Fruit fly (Drosophila melanogaster) whole organism, prepupa: ENCODE measurements around the gene Ptp10D.

ENCODE experiments used
- CG11294 ChIP-seq: fragments of 200-800 bp; sonication (Bioruptor generic); IDR thresholded peaks from 2 replicates; pipeline ENCODE4 v1.3.6; 2022; ENCODE audit warnings: missing biosample characterization, missing genetic modification characterization
- CG11762 ChIP-seq: fragments of 200-800 bp; sonication (Bioruptor generic); optimal IDR thresholded peaks from 3 replicates; lab custom pipeline; 2016; ENCODE audit warnings: missing biosample characterization, missing genetic modification characterization; ENCODE audit not compliant: insufficient read depth
- CG15336 ChIP-seq: fragments of 200-800 bp; sonication (Bioruptor generic); IDR thresholded peaks from 2 replicates; pipeline ENCODE4 v1.3.6; 2022; ENCODE audit warnings: missing biosample characterization, missing genetic modification characterization
- CG1621 ChIP-seq: fragments of 200-800 bp; sonication (Bioruptor generic); optimal IDR thresholded peaks from 3 replicates; lab custom pipeline; 2018; ENCODE audit warnings: missing biosample characterization, mild to moderate bottlenecking, missing genetic modification characterization
- CG3032 ChIP-seq: fragments of 200-800 bp; optimal IDR thresholded peaks from 2 replicates; lab custom pipeline; 2019; ENCODE audit warnings: missing biosample characterization, mild to moderate bottlenecking, missing genetic modification characterization, moderate library complexity
- CG31627 ChIP-seq: fragments of 200-800 bp; sonication (Bioruptor generic); optimal IDR thresholded peaks from 3 replicates; lab custom pipeline; 2016; ENCODE audit warnings: missing biosample characterization, missing genetic modification characterization
- CG32006 ChIP-seq: fragments of 200-800 bp; sonication (Bioruptor generic); optimal IDR thresholded peaks from 3 replicates; lab custom pipeline; 2017; ENCODE audit warnings: missing biosample characterization, mild to moderate bottlenecking, missing genetic modification characterization
- CG4318 ChIP-seq: fragments of 200-800 bp; sonication (Bioruptor generic); optimal IDR thresholded peaks from 3 replicates; lab custom pipeline; 2017; ENCODE audit warnings: missing biosample characterization, mild to moderate bottlenecking, missing genetic modification characterization
- CG6163 ChIP-seq: fragments of 200-800 bp; sonication (Bioruptor generic); IDR thresholded peaks from 3 replicates; pipeline ENCODE4 v1.3.6; 2022; ENCODE audit warnings: missing biosample characterization, missing genetic modification characterization
- CG6276 ChIP-seq: fragments of 200-800 bp; sonication (Bioruptor generic); optimal IDR thresholded peaks from 2 replicates; lab custom pipeline; 2017; ENCODE audit warnings: missing biosample characterization, mild to moderate bottlenecking, missing genetic modification characterization
- CG6792 ChIP-seq: fragments of 200-800 bp; sonication (Bioruptor generic); optimal IDR thresholded peaks from 3 replicates; lab custom pipeline; 2016; ENCODE audit warnings: missing biosample characterization, missing genetic modification characterization
- CG6808 ChIP-seq: fragments of 200-800 bp; sonication (Bioruptor generic); optimal IDR thresholded peaks from 3 replicates; lab custom pipeline; 2017; ENCODE audit warnings: missing biosample characterization, missing genetic modification characterization, mild to moderate bottlenecking, moderate library complexity, missing genetic modification reagents
- CG8119 ChIP-seq: fragments of 200-800 bp; sonication (Bioruptor generic); IDR thresholded peaks from 3 replicates; pipeline ENCODE4 v1.3.6; 2022; ENCODE audit warnings: missing biosample characterization, missing genetic modification characterization
- CG8632 ChIP-seq: fragments of 200-800 bp; sonication (Bioruptor generic); optimal IDR thresholded peaks from 3 replicates; lab custom pipeline; 2016; ENCODE audit warnings: missing biosample characterization, missing genetic modification characterization
- Eip78C ChIP-seq: fragments of 200-800 bp; sonication (Bioruptor generic); peaks from one replicate; lab custom pipeline; 2016; ENCODE audit warnings: missing biosample characterization, missing genetic modification characterization
- Ets21C ChIP-seq: fragments of 200-800 bp; sonication (Bioruptor generic); optimal IDR thresholded peaks from 3 replicates; lab custom pipeline; 2016; ENCODE audit warnings: missing biosample characterization, missing genetic modification characterization
- Ets96B ChIP-seq: fragments of 200-800 bp; optimal IDR thresholded peaks from 2 replicates; lab custom pipeline; 2019; ENCODE audit warnings: missing biosample characterization, mild to moderate bottlenecking, missing genetic modification characterization, moderate library complexity
- Hr38 ChIP-seq: sonication (Bioruptor generic); optimal IDR thresholded peaks from 2 replicates; lab custom pipeline; 2016; ENCODE audit warnings: missing biosample characterization, missing genetic modification characterization
- Hr39 ChIP-seq: fragments of 200-800 bp; sonication (Bioruptor generic); optimal IDR thresholded peaks from 2 replicates; lab custom pipeline; 2016; ENCODE audit warnings: missing biosample characterization, missing genetic modification characterization
- Hr4 ChIP-seq: fragments of 200-800 bp; sonication (Bioruptor generic); optimal IDR thresholded peaks from 3 replicates; lab custom pipeline; 2016; ENCODE audit warnings: missing biosample characterization, missing genetic modification characterization
- OdsH ChIP-seq: fragments of 200-800 bp; sonication (Bioruptor generic); optimal IDR thresholded peaks from 3 replicates; lab custom pipeline; 2016; ENCODE audit warnings: missing biosample characterization, missing genetic modification characterization
- Smox ChIP-seq: fragments of 200-800 bp; sonication (Bioruptor generic); optimal IDR thresholded peaks from 3 replicates; lab custom pipeline; 2016; ENCODE audit warnings: missing biosample characterization, missing genetic modification characterization
- Sox102F ChIP-seq: fragments of 200-800 bp; sonication (Bioruptor generic); optimal IDR thresholded peaks from 2 replicates; lab custom pipeline; 2016; ENCODE audit warnings: missing biosample characterization, mild to moderate bottlenecking, missing genetic modification characterization
- Sox14 ChIP-seq: fragments of 200-800 bp; sonication (Bioruptor generic); optimal IDR thresholded peaks from 3 replicates; lab custom pipeline; 2016; ENCODE audit warnings: missing biosample characterization, missing genetic modification characterization
- Sox15 ChIP-seq: fragments of 200-800 bp; sonication (Bioruptor generic); optimal IDR thresholded peaks from 3 replicates; lab custom pipeline; 2016; ENCODE audit warnings: missing biosample characterization, missing genetic modification characterization
- acj6 ChIP-seq: fragments of 200-800 bp; sonication (Bioruptor generic); optimal IDR thresholded peaks from 3 replicates; lab custom pipeline; 2016; ENCODE audit warnings: missing biosample characterization, missing genetic modification characterization
- esn ChIP-seq: fragments of 200-800 bp; sonication (Bioruptor generic); optimal IDR thresholded peaks from 2 replicates; lab custom pipeline; 2016; ENCODE audit warnings: missing biosample characterization, mild to moderate bottlenecking, missing genetic modification characterization, moderate library complexity
- fkh ChIP-seq: fragments of 200-800 bp; sonication (Bioruptor generic); optimal IDR thresholded peaks from 3 replicates; lab custom pipeline; 2017; ENCODE audit warnings: missing biosample characterization, mild to moderate bottlenecking, missing genetic modification characterization, moderate library complexity
- lz ChIP-seq: fragments of 200-800 bp; sonication (Bioruptor generic); optimal IDR thresholded peaks from 3 replicates; lab custom pipeline; 2016; ENCODE audit warnings: missing biosample characterization, missing genetic modification characterization
- net ChIP-seq: fragments of 200-800 bp; sonication (Bioruptor generic); optimal IDR thresholded peaks from 3 replicates; lab custom pipeline; 2016; ENCODE audit warnings: missing biosample characterization, missing genetic modification characterization
- pdm3 ChIP-seq: fragments of 200-800 bp; sonication (Bioruptor generic); optimal IDR thresholded peaks from 3 replicates; lab custom pipeline; 2016; ENCODE audit warnings: missing biosample characterization, missing genetic modification characterization
- spab ChIP-seq: fragments of 200-800 bp; sonication (Bioruptor generic); optimal IDR thresholded peaks from 2 replicates; lab custom pipeline; 2017; ENCODE audit warnings: missing biosample characterization, mild to moderate bottlenecking, missing genetic modification characterization, missing genetic modification reagents
- ss ChIP-seq, 2 experiments: fragments of 200-800 bp; sonication (Bioruptor generic); optimal IDR thresholded peaks; 2 replicates in 1 of 2; 3 replicates in 1 of 2; lab custom pipeline; 2017 to 2018; ENCODE audit warnings: mild to moderate bottlenecking in 2 of 2, missing biosample characterization in 2 of 2, missing genetic modification characterization in 2 of 2, moderate library complexity in 1 of 2
- svp ChIP-seq: fragments of 200-800 bp; sonication (Bioruptor generic); peaks from one replicate; lab custom pipeline; 2016; ENCODE audit warnings: missing biosample characterization, missing genetic modification characterization
- vri ChIP-seq: fragments of 200-800 bp; sonication (Bioruptor generic); optimal IDR thresholded peaks from 3 replicates; lab custom pipeline; 2016; ENCODE audit warnings: missing biosample characterization, mild to moderate bottlenecking, missing genetic modification characterization

Gene Ptp10D

DNA sequence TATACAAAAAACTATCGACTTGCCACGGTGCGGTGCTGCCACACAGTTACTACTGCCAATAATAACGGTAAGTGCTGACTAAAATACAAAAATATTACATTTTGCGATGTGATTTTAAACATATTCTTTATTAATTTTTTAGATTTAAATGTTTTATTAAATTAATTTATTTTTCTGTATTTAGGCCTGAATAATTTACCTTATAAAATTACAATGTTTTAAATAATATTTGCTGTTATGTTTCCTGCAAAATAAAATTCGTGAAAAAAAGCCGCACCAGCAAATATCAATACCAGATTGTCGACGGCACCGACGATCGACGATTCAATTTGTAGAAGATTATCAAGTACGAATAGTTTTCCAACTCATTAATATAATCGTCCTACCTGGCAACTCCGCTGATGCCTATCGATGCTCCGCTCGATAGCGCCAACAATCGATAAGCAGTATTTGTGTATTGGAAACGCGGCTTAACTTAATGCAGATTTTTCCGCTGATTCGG, 56.8 kb downstream of the Ptp10D start, which contains the start of the genes Vlet and bif (continued):
- TF ChIP-seq CG1621 (tag; lab: Kevin White, UChicago), result no peak
- peak; percentile 31 for TF ChIP-seq Ets96B (tag; lab: Kevin White, UChicago)
- TF ChIP-seq Ets21C (GFP tag; lab: Kevin White, UChicago), result peak; percentile 38
- peak; percentile 47 for TF ChIP-seq CG6792 (GFP tag; lab: Kevin White, UChicago)
- TF ChIP-seq Hr39 (GFP tag; lab: Kevin White, UChicago), result peak; percentile 63
- peak; percentile 77 for TF ChIP-seq CG32006 (GFP tag; lab: Kevin White, UChicago)
- TF ChIP-seq fkh (GFP tag; lab: Kevin White, UChicago), result peak; percentile 45
- TF ChIP-seq Sox102F (GFP tag; lab: Kevin White, UChicago), result no peak
- peak; percentile 49 for TF ChIP-seq CG11762 (GFP tag; lab: Kevin White, UChicago)
- TF ChIP-seq acj6, result peak; percentile 63
- 0 out of 3 replicates have a peak, but pooled peaks have one; percentile 46 for TF ChIP-seq CG6163 (GFP tag; lab: Robert Waterston, UW)
- no peak for TF ChIP-seq vri
- peak; percentile 48 for TF ChIP-seq lz (GFP tag; lab: Kevin White, UChicago)
- TF ChIP-seq net (GFP tag; lab: Kevin White, UChicago), result peak; percentile 36
- TF ChIP-seq CG3032, result peak; percentile 54
- peak; percentile 60 for TF ChIP-seq CG31627 (GFP tag; lab: Kevin White, UChicago)
- peak; percentile 48 for TF ChIP-seq CG4318 (GFP tag; lab: Kevin White, UChicago)
- TF ChIP-seq spab, result peak; percentile 10
- TF ChIP-seq esn (GFP tag; lab: Kevin White, UChicago), result peak; percentile 45
- TF ChIP-seq Smox (GFP tag; lab: Kevin White, UChicago), result no peak
- TF ChIP-seq Hr38, result no peak
- peak; percentile 38 for TF ChIP-seq CG8632
- no peak for TF ChIP-seq CG6276 (GFP tag; lab: Kevin White, UChicago)
- TF ChIP-seq CG8119 (GFP tag; lab: Robert Waterston, UW), result peak; percentile 48; the same call in 1 of the 3 replicates
- peak; percentile 65 for TF ChIP-seq CG6808 (GFP tag; lab: Kevin White, UChicago)

DNA sequence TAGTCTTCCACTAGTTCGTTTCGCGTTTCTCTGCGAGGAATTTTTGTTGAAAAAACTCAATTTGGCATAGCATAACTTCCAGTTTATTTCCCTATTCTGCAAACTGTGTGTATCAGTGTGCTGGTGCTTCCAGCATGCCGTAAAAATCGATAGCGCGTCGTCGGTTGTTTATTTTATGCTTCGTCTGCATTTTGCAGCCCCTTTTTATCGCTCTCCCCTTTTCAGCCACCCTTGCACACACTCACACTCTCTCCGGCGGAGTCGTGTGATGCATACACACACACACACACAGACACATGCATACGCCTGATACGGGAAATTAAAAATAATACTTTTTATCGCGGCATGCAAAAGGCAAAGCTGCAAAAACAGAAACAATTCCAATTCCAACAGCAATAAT, 57.6 kb downstream of the Ptp10D start:
- TF ChIP-seq CG15336 (no peak), vri (peak; percentile 30), CG8119 (GFP tag; lab: Robert Waterston, UW) (peak; percentile 29; the same call in 2 of the 3 replicates), CG11294 (GFP tag; lab: Robert Waterston, UW) (no peak), fkh (GFP tag; lab: Kevin White, UChicago) (peak; percentile 51), OdsH (no peak), esn (GFP tag; lab: Kevin White, UChicago) (peak; percentile 1), CG1621 (tag; lab: Kevin White, UChicago) (peak; percentile 83), Sox14 (peak; percentile 24), ss (GFP tag; optimal IDR thresholded peaks at IDR 0.05; lab: Kevin White, UChicago) (peak in 1 of 2 experiments; percentile 40), Sox102F (GFP tag; lab: Kevin White, UChicago) (no peak), svp (GFP tag; lab: Kevin White, UChicago) (no peak), CG6163 (GFP tag; lab: Robert Waterston, UW) (0 out of 3 replicates have a peak, but pooled peaks have one; percentile 31), CG6808 (GFP tag; lab: Kevin White, UChicago) (peak; percentile 8), pdm3 (GFP tag; lab: Kevin White, UChicago) (no peak)
- TF ChIP-seq, all 60 proteins: peak for 9

- TF ChIP-seq svp (GFP tag; lab: Kevin White, UChicago) (peak; percentile 44), CG32006 (GFP tag; lab: Kevin White, UChicago) (peak; percentile 22), Eip78C (GFP tag; lab: Kevin White, UChicago) (peak; percentile 48), Sox15 (GFP tag; lab: Kevin White, UChicago) (no peak), Hr4 (GFP tag; lab: Kevin White, UChicago) (peak; percentile 18)
These were observed 58.6 kb downstream of the Ptp10D start for dm6 chrX:11680405-11680804.
